Worm (Caenorhabditis elegans) whole organism, L1 larva: ENCODE measurements around the gene irld-14.
"Not testable (repeated sequence)": the region's sequence is repeated elsewhere in the genome, so short reads cannot be mapped to it uniquely, and the experiment has no call there.

Experiments
- aha-1 ChIP-seq: fragments of 150-350 bp; optimal IDR thresholded peaks from 2 replicates; lab custom pipeline; 2014; ENCODE audit warnings: missing biosample characterization, missing genetic modification characterization
- aly-2 ChIP-seq: fragments of 150-350 bp; optimal IDR thresholded peaks from 2 replicates; lab custom pipeline; 2014; ENCODE audit warnings: missing biosample characterization, missing genetic modification characterization
- ama-1 ChIP-seq: fragments of 150-350 bp; optimal IDR thresholded peaks from 2 replicates; lab custom pipeline; 2014
- ceh-82 ChIP-seq, 3 experiments: fragments of 150-350 bp in 1 of 3; sonication (generic microtip) in 2 of 3; optimal IDR thresholded peaks; 2 replicates each; lab custom pipeline; 2014 to 2017; ENCODE audit warnings: missing biosample characterization in 3 of 3, missing genetic modification characterization in 3 of 3
- egl-13 ChIP-seq: sonication (generic microtip); optimal IDR thresholded peaks from 2 replicates; lab custom pipeline; 2016; ENCODE audit warnings: missing genotype, missing genetic modification reagents, missing genetic modification characterization, missing compliant biosample characterization
- fkh-4 ChIP-seq: sonication (generic microtip); optimal IDR thresholded peaks from 2 replicates; lab custom pipeline; 2016; ENCODE audit warnings: missing compliant biosample characterization, missing genetic modification characterization, borderline replicate concordance
- mef-2 ChIP-seq: fragments of 150-350 bp; optimal IDR thresholded peaks from 2 replicates; lab custom pipeline; 2014; ENCODE audit warnings: missing biosample characterization, missing genetic modification characterization
- nhr-19 ChIP-seq: fragments of 200-800 bp; sonication (Bioruptor generic); conservative IDR thresholded peaks from 2 replicates; pipeline ENCODE4 v1.3.6; 2022; ENCODE audit warnings: missing genetic modification characterization, missing compliant biosample characterization
- nhr-20 ChIP-seq: sonication (generic microtip); optimal IDR thresholded peaks from 2 replicates; lab custom pipeline; 2016; ENCODE audit warnings: mild to moderate bottlenecking, missing genetic modification characterization, missing compliant biosample characterization
- nhr-85 ChIP-seq: sonication (generic microtip); peaks from one replicate; lab custom pipeline; 2016; ENCODE audit warnings: missing genetic modification characterization, inconsistent platforms, missing compliant biosample characterization
- snpc-4 ChIP-seq: fragments of 150-350 bp; optimal IDR thresholded peaks from 2 replicates; lab custom pipeline; 2014; ENCODE audit warnings: missing biosample characterization, missing genetic modification characterization
- sptf-1 ChIP-seq: fragments of 150-350 bp; optimal IDR thresholded peaks from 2 replicates; lab custom pipeline; 2014; ENCODE audit warnings: missing biosample characterization, missing genetic modification characterization
- swsn-7 ChIP-seq: sonication (generic microtip); optimal IDR thresholded peaks from 2 replicates; lab custom pipeline; 2016; ENCODE audit warnings: missing genetic modification characterization, missing compliant biosample characterization
- zag-1 ChIP-seq: fragments of 150-350 bp; optimal IDR thresholded peaks from 2 replicates; lab custom pipeline; 2014; ENCODE audit warnings: missing biosample characterization, missing genetic modification characterization
- ztf-11 ChIP-seq, 2 experiments: sonication (generic microtip); optimal IDR thresholded peaks; 2 replicates each; lab custom pipeline; 2016 to 2017; ENCODE audit warnings: missing genetic modification characterization in 2 of 2, missing biosample characterization in 1 of 2, missing compliant biosample characterization in 1 of 2

Gene irld-14

ce11 chrV:15028896-15029519 lies 32.7 kb downstream of the irld-14 start, which contains the start of gene F14H8.8 (continued):
- TF ChIP-seq zag-1 (tag; lab: Kevin White, UChicago) (no peak), mef-2 (tag; lab: Kevin White, UChicago) (no peak), fkh-4 (no peak), snpc-4 (tag; lab: Kevin White, UChicago) (peak; percentile 97), aha-1 (tag; lab: Kevin White, UChicago) (no peak), sptf-1 (tag; lab: Kevin White, UChicago) (no peak), ceh-82 (tag; optimal IDR thresholded peaks at IDR 0.05; lab: Kevin White, UChicago) (no peak), nhr-20 (tag; lab: Kevin White, UChicago) (peak; percentile 35), nhr-85 (tag; lab: Kevin White, UChicago) (peak; percentile 78), ama-1 (lab: Kevin White, UChicago) (no peak)

- TF ChIP-seq zag-1 (tag; lab: Kevin White, UChicago); egl-13 (tag; lab: Kevin White, UChicago); ztf-11 (tag; optimal IDR thresholded peaks at IDR 0.05; lab: Kevin White, UChicago): not testable (repeated sequence)
- TF ChIP-seq, all 84 proteins: peak for 0; not testable (repeated sequence) for 84
Observed at ce11 chrV:15031373-15031772, 35.0 kb downstream of the irld-14 start, which contains the start of gene cng-1. Gene cng-1 (minus strand): TSS chrV:15031473.

ce11 chrV:15036769-15037168 lies 40.4 kb downstream of the irld-14 start, which contains the start of gene melo-3:
Gene melo-3 (minus strand): TSS chrV:15036869.
- TF ChIP-seq nhr-19; aly-2 (tag; lab: Kevin White, UChicago); swsn-7 (tag; lab: Kevin White, UChicago): not testable (repeated sequence)
- TF ChIP-seq, all 84 proteins: peak for 0; not testable (repeated sequence) for 84
